Worm (Caenorhabditis elegans) whole organism, L4 larva: ENCODE measurements around the gene zfp-2.

Experiments
- ZK546.5 ChIP-seq, 2 experiments: sonication (generic microtip); optimal IDR thresholded peaks; 2 replicates each; lab custom pipeline; 2017; ENCODE audit warnings: missing biosample characterization in 2 of 2, missing genetic modification characterization in 2 of 2
- ama-1 ChIP-seq: fragments of 150-350 bp; optimal IDR thresholded peaks from 2 replicates; lab custom pipeline; 2014; ENCODE audit warnings: inconsistent platforms, mixed read lengths
- ceh-20 ChIP-seq: fragments of 200-800 bp; sonication (Bioruptor generic); IDR thresholded peaks from 2 replicates; pipeline ENCODE4 v1.3.6; 2022; ENCODE audit warnings: missing genetic modification reagents, missing genetic modification characterization, missing compliant biosample characterization
- daf-12 ChIP-seq: fragments of 150-350 bp; optimal IDR thresholded peaks from 2 replicates; lab custom pipeline; 2014; ENCODE audit warnings: missing biosample characterization, missing genetic modification reagents, missing genetic modification characterization
- egl-27 ChIP-seq: sonication (generic microtip); optimal IDR thresholded peaks from 3 replicates; lab custom pipeline; 2017; ENCODE audit warnings: missing biosample characterization, missing genetic modification reagents, missing genetic modification characterization
- lin-29 ChIP-seq: fragments of 200-800 bp; sonication (Bioruptor generic); IDR thresholded peaks from 2 replicates; pipeline ENCODE4 v1.3.6; 2022; ENCODE audit warnings: missing genetic modification reagents, missing genetic modification characterization, missing compliant biosample characterization
- unc-130 ChIP-seq: sonication (generic microtip); optimal IDR thresholded peaks from 2 replicates; lab custom pipeline; 2016; ENCODE audit warnings: missing genetic modification reagents, missing genetic modification characterization, missing compliant biosample characterization
- ztf-11 ChIP-seq: fragments of 150-350 bp; optimal IDR thresholded peaks from 2 replicates; lab custom pipeline; 2014; ENCODE audit warnings: missing biosample characterization, missing genetic modification characterization

DNA sequence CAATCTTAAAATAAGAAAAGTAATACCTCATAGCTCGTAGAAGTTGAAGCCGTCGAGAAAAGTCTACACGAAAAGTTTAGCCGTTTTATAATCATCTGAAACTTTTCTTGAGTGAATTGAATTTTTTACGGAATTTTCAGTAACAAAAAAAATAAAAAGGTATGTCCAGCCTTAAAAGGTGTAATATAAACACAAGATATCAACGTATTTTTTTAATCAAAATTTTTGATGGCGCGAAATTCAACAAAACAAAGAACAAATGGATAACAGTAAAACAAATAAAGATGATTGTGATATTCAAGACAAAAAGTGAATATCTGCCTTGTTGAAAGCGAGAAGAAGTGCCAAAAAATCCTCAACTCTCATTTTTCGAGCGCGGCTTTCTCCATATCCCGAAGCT, 32.2 kb downstream of the zfp-2 start, which contains the start of gene eral-1:
- TF ChIP-seq unc-130 (GFP tag; lab: Kevin White, UChicago) (no peak), daf-12 (tag; lab: Kevin White, UChicago) (no peak), egl-27 (tag; lab: Kevin White, UChicago) (no peak), ama-1 (lab: Kevin White, UChicago) (no peak), lin-29 (GFP tag; lab: Robert Waterston, UW) (no peak), ZK546.5 (tag; optimal IDR thresholded peaks at IDR 0.05; lab: Kevin White, UChicago) (no peak), ceh-20 (GFP tag; lab: Robert Waterston, UW) (no peak), ztf-11 (tag; lab: Kevin White, UChicago) (no peak)
